Fruit fly (Drosophila melanogaster): ENCODE measurements around the gene Art8.

DNA sequence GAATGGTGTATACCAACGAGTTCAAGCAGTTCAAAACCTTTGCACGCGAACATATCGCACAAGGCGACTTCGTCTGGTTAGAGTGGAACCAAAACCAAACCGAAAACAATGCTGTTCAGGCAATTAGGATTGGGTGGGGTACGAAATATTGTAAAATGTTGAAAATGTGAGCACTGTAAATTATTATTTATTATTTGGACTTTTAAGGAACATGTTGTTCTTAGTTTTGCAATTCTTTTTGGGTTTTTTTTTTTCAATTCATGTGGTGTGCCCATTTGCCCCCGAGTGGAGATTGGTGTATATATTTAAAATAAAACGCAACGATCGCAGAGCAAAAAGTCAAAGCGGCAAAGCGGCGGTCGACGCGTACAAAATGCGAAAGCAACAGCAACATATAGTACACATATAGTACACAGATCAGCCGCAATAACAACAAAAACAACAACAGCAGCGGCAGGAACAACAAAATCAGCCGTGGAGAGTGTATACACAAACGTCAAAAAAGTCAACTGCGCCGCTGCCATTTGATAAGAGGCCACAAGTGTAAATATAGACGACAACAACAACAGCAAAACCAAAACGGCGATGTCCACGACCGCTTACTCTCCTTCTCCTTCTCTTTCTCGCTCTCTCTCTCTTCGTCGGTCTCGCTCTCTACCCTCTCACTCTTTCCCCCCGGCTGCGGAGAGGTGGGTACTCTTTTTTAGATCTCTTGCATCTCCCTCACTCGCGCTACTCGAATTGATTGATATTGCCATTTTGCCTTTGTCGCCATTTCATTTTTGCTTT, 34.0 kb upstream of the Art8 start:
- TF ChIP-seq fd96Ca (GFP tag; IDR thresholded peaks at IDR 0.05): peak; percentile 52; the same call in 2 of the 3 replicates
- no peak for TF ChIP-seq EcR (GFP tag; optimal IDR thresholded peaks at IDR 0.05)
- TF ChIP-seq CG32121 (GFP tag; IDR thresholded peaks at IDR 0.05): peak; percentile 48; the same call in 1 of the 2 replicates
- peak; percentile 29 for TF ChIP-seq CG9948 (tag; optimal IDR thresholded peaks at IDR 0.05)
- peak; percentile 12 for TF ChIP-seq Pif1B (GFP tag; optimal IDR thresholded peaks at IDR 0.05)
- TF ChIP-seq CG15710 (tag; optimal IDR thresholded peaks at IDR 0.05): peak; percentile 31
- TF ChIP-seq CG17806 (tag; optimal IDR thresholded peaks at IDR 0.05): no peak
- TF ChIP-seq D1 (tag; optimal IDR thresholded peaks at IDR 0.05): no peak
- peak; percentile 37 for TF ChIP-seq CG12605 (GFP tag; IDR thresholded peaks at IDR 0.05)
- TF ChIP-seq CG10348 (GFP tag; IDR thresholded peaks at IDR 0.05): 0 out of 2 replicates have a peak, but pooled peaks have one; percentile 16
- peak; percentile 68 for TF ChIP-seq CG8159 (tag; optimal IDR thresholded peaks at IDR 0.05)
- peak; percentile 83 for TF ChIP-seq CG13204 (GFP tag; optimal IDR thresholded peaks at IDR 0.05)

Measured in whole organism, pupa.